Fruit fly (Drosophila melanogaster) whole organism, embryonic: ENCODE measurements around the gene CG43163.

Source experiments
- ATbp ChIP-seq: fragments of 200-800 bp; sonication (Bioruptor generic); optimal IDR thresholded peaks from 2 replicates; lab custom pipeline; 2017; ENCODE audit warnings: missing biosample characterization, mild to moderate bottlenecking, missing genetic modification characterization, missing genetic modification reagents
- Bdp1 ChIP-seq: fragments of 200-800 bp; sonication (Bioruptor generic); optimal IDR thresholded peaks from 3 replicates; lab custom pipeline; 2016; ENCODE audit warnings: missing biosample characterization, missing genetic modification characterization
- C15 ChIP-seq: fragments of 200-800 bp; sonication (Bioruptor generic); IDR thresholded peaks from 3 replicates; pipeline ENCODE4 v1.3.6; 2022; ENCODE audit warnings: missing biosample characterization, missing genetic modification characterization
- CG11085 ChIP-seq: fragments of 200-800 bp; sonication (Bioruptor generic); IDR thresholded peaks from 2 replicates; pipeline ENCODE4 v1.3.6; 2022; ENCODE audit warnings: missing biosample characterization, missing genetic modification characterization
- CG11723 ChIP-seq: fragments of 200-800 bp; sonication (Bioruptor generic); optimal IDR thresholded peaks from 2 replicates; lab custom pipeline; 2017; ENCODE audit warnings: missing biosample characterization, mild to moderate bottlenecking, missing genetic modification characterization
- CG12071 ChIP-seq: fragments of 200-800 bp; sonication (Bioruptor generic); optimal IDR thresholded peaks from 3 replicates; lab custom pipeline; 2018; ENCODE audit warnings: missing biosample characterization, mild to moderate bottlenecking, missing genetic modification characterization
- CG14050 ChIP-seq: fragments of 200-800 bp; sonication (Bioruptor generic); IDR thresholded peaks from 3 replicates; pipeline ENCODE4 v1.3.6; 2022; ENCODE audit warnings: missing biosample characterization, missing genetic modification characterization
- CG14965 ChIP-seq: fragments of 200-800 bp; sonication (Bioruptor generic); optimal IDR thresholded peaks from 2 replicates; lab custom pipeline; 2016; ENCODE audit warnings: missing biosample characterization, missing genetic modification characterization, borderline replicate concordance
- CG15269 ChIP-seq: fragments of 200-800 bp; sonication (Bioruptor generic); optimal IDR thresholded peaks from 2 replicates; lab custom pipeline; 2018; ENCODE audit warnings: missing biosample characterization, mild to moderate bottlenecking, missing genetic modification characterization, moderate library complexity
- CG17568 ChIP-seq: fragments of 200-800 bp; sonication (Bioruptor generic); optimal IDR thresholded peaks from 2 replicates; lab custom pipeline; 2018; ENCODE audit warnings: missing biosample characterization, mild to moderate bottlenecking, missing genetic modification characterization, moderate library complexity
- CG1792 ChIP-seq: fragments of 200-800 bp; sonication (Bioruptor generic); optimal IDR thresholded peaks from 2 replicates; lab custom pipeline; 2016; ENCODE audit warnings: missing biosample characterization, missing genetic modification characterization
- CG1832 ChIP-seq: fragments of 200-800 bp; sonication (Bioruptor generic); optimal IDR thresholded peaks from 2 replicates; lab custom pipeline; 2017; ENCODE audit warnings: missing biosample characterization, mild to moderate bottlenecking, missing genetic modification characterization, inconsistent platforms
- CG31224 ChIP-seq: fragments of 200-800 bp; sonication (Bioruptor generic); IDR thresholded peaks from 2 replicates; pipeline ENCODE4 v1.3.6; 2022; ENCODE audit warnings: missing biosample characterization, missing genetic modification characterization
- CG34376 ChIP-seq: fragments of 200-800 bp; sonication (Bioruptor generic); optimal IDR thresholded peaks from 2 replicates; lab custom pipeline; 2018; ENCODE audit warnings: missing biosample characterization, mild to moderate bottlenecking, missing genetic modification characterization
- CG3838 ChIP-seq: fragments of 200-800 bp; sonication (Bioruptor generic); optimal IDR thresholded peaks from 3 replicates; lab custom pipeline; 2016; ENCODE audit warnings: missing biosample characterization, missing genetic modification characterization
- CG4360 ChIP-seq: fragments of 200-800 bp; sonication (Bioruptor generic); IDR thresholded peaks from 2 replicates; pipeline ENCODE4 v1.3.6; 2022; ENCODE audit warnings: missing biosample characterization, missing genetic modification characterization
- CG4617 ChIP-seq: fragments of 200-800 bp; sonication (Bioruptor generic); optimal IDR thresholded peaks from 3 replicates; lab custom pipeline; 2016; ENCODE audit warnings: missing biosample characterization, missing genetic modification characterization, borderline replicate concordance
- CHES-1-like ChIP-seq: fragments of 200-800 bp; sonication (Bioruptor generic); optimal IDR thresholded peaks from 2 replicates; lab custom pipeline; 2016; ENCODE audit warnings: missing biosample characterization, missing genetic modification characterization
- Drgx ChIP-seq: fragments of 200-800 bp; sonication (Bioruptor generic); IDR thresholded peaks from 2 replicates; pipeline ENCODE4 v1.3.6; 2022; ENCODE audit warnings: missing biosample characterization, missing genetic modification characterization
- HHEX ChIP-seq: fragments of 200-800 bp; sonication (Bioruptor generic); optimal IDR thresholded peaks from 3 replicates; lab custom pipeline; 2017; ENCODE audit warnings: missing biosample characterization, mild to moderate bottlenecking, missing genetic modification characterization, missing genetic modification reagents
- Hr3 ChIP-seq: fragments of 200-800 bp; sonication (Bioruptor generic); optimal IDR thresholded peaks from 3 replicates; lab custom pipeline; 2016; ENCODE audit warnings: missing biosample characterization, missing genetic modification characterization
- Max ChIP-seq: fragments of 200-800 bp; sonication (Bioruptor generic); optimal IDR thresholded peaks from 2 replicates; lab custom pipeline; 2016; ENCODE audit warnings: missing biosample characterization, mild to moderate bottlenecking, missing genetic modification characterization
- Nf-YA ChIP-seq: fragments of 200-800 bp; sonication (Bioruptor generic); IDR thresholded peaks from 2 replicates; pipeline ENCODE4 v1.3.6; 2022; ENCODE audit warnings: missing biosample characterization, missing genetic modification characterization
- Nf-YC ChIP-seq: fragments of 200-800 bp; optimal IDR thresholded peaks from 3 replicates; lab custom pipeline; 2019; ENCODE audit warnings: missing biosample characterization, mild to moderate bottlenecking, missing genetic modification characterization, moderate library complexity
- Sin3A ChIP-seq: fragments of >200 bp; optimal IDR thresholded peaks from 2 replicates; lab custom pipeline; 2018
- Usf ChIP-seq: fragments of 200-800 bp; sonication (Bioruptor generic); optimal IDR thresholded peaks from 2 replicates; lab custom pipeline; 2017; ENCODE audit warnings: missing genotype, missing biosample characterization, missing genetic modification characterization
- ac ChIP-seq: fragments of 200-800 bp; sonication (Bioruptor generic); optimal IDR thresholded peaks from 3 replicates; lab custom pipeline; 2017; ENCODE audit warnings: missing biosample characterization, mild to moderate bottlenecking, missing genetic modification characterization
- ase ChIP-seq: fragments of 200-800 bp; sonication (Bioruptor generic); IDR thresholded peaks from 3 replicates; pipeline ENCODE4 v1.3.6; 2022; ENCODE audit warnings: missing biosample characterization, missing genetic modification characterization
- br ChIP-seq: fragments of >200 bp; optimal IDR thresholded peaks from 2 replicates; lab custom pipeline; 2017
- bsh ChIP-seq, 2 experiments: fragments of 200-800 bp; sonication (Bioruptor generic); optimal IDR thresholded peaks; 2 replicates each; lab custom pipeline; 2017 to 2018; ENCODE audit warnings: mild to moderate bottlenecking in 2 of 2, missing biosample characterization in 2 of 2, missing genetic modification characterization in 2 of 2, moderate library complexity in 1 of 2
- btn ChIP-seq: fragments of 200-800 bp; sonication (Bioruptor generic); optimal IDR thresholded peaks from 2 replicates; lab custom pipeline; 2016; ENCODE audit warnings: missing biosample characterization, missing genetic modification characterization
- cg ChIP-seq: fragments of 200-800 bp; sonication (Bioruptor generic); optimal IDR thresholded peaks from 3 replicates; lab custom pipeline; 2019; ENCODE audit warnings: missing biosample characterization, mild to moderate bottlenecking, missing genetic modification characterization, moderate library complexity
- ci ChIP-seq: fragments of 200-800 bp; sonication (Bioruptor generic); IDR thresholded peaks from 3 replicates; pipeline ENCODE4 v1.3.6; 2022; ENCODE audit warnings: missing biosample characterization, missing genetic modification characterization
- crc ChIP-seq: fragments of 200-800 bp; sonication (Bioruptor generic); optimal IDR thresholded peaks from 2 replicates; lab custom pipeline; 2016; ENCODE audit warnings: missing biosample characterization, missing genetic modification characterization
- emc ChIP-seq: fragments of 200-800 bp; sonication (Bioruptor generic); optimal IDR thresholded peaks from 2 replicates; lab custom pipeline; 2016; ENCODE audit warnings: missing biosample characterization, missing genetic modification characterization
- fd102C ChIP-seq: fragments of 200-800 bp; sonication (Bioruptor generic); optimal IDR thresholded peaks from 2 replicates; lab custom pipeline; 2018; ENCODE audit warnings: missing biosample characterization, mild to moderate bottlenecking, missing genetic modification characterization, moderate library complexity
- fd3F ChIP-seq: fragments of 200-800 bp; sonication (Bioruptor generic); optimal IDR thresholded peaks from 2 replicates; lab custom pipeline; 2018; ENCODE audit warnings: missing biosample characterization, mild to moderate bottlenecking, missing genetic modification characterization, moderate library complexity
- fd64A ChIP-seq: fragments of 200-800 bp; sonication (Bioruptor generic); optimal IDR thresholded peaks from 3 replicates; lab custom pipeline; 2018; ENCODE audit warnings: missing biosample characterization, mild to moderate bottlenecking, missing genetic modification characterization
- gcm ChIP-seq: fragments of 200-800 bp; sonication (Bioruptor generic); optimal IDR thresholded peaks from 2 replicates; lab custom pipeline; 2019; ENCODE audit warnings: missing biosample characterization, mild to moderate bottlenecking, missing genetic modification characterization, moderate library complexity
- knrl ChIP-seq: fragments of 200-800 bp; sonication (Bioruptor generic); IDR thresholded peaks from 3 replicates; pipeline ENCODE4 v1.3.6; 2022; ENCODE audit warnings: missing biosample characterization, missing genetic modification characterization; ENCODE audit not compliant: partially characterized antibody
- oc ChIP-seq: fragments of 200-800 bp; sonication (Bioruptor generic); optimal IDR thresholded peaks from 2 replicates; lab custom pipeline; 2018; ENCODE audit warnings: missing biosample characterization, mild to moderate bottlenecking, missing genetic modification characterization, moderate library complexity
- pan ChIP-seq, 4 experiments: fragments of >200 bp in 3 of 4; fragments of 200-800 bp in 1 of 4; sonication (Bioruptor generic) in 1 of 4; optimal IDR thresholded peaks in 3 of 4; IDR thresholded peaks in 1 of 4; 2 replicates each; pipeline versions ENCODE4 v1.3.6 to Lab custom; 2017 to 2022; ENCODE audit warnings: missing biosample characterization in 2 of 4, missing genetic modification characterization in 2 of 4, mixed read lengths in 1 of 4
- phol ChIP-seq: fragments of 200-800 bp; sonication (Bioruptor generic); optimal IDR thresholded peaks from 3 replicates; lab custom pipeline; 2018; ENCODE audit warnings: missing biosample characterization, mild to moderate bottlenecking, missing genetic modification characterization, moderate library complexity
- pita ChIP-seq: fragments of 200-800 bp; sonication (Bioruptor generic); optimal IDR thresholded peaks from 2 replicates; lab custom pipeline; 2017; ENCODE audit warnings: missing biosample characterization, mild to moderate bottlenecking, missing genetic modification characterization
- pzg ChIP-seq: fragments of 200-800 bp; sonication (Bioruptor generic); optimal IDR thresholded peaks from 3 replicates; lab custom pipeline; 2018; ENCODE audit warnings: missing biosample characterization, mild to moderate bottlenecking, missing genetic modification characterization, moderate library complexity
- sc ChIP-seq, 3 experiments: fragments of >200 bp in 2 of 3; fragments of 200-800 bp in 1 of 3; sonication (Bioruptor generic) in 1 of 3; optimal IDR thresholded peaks; 2 replicates in 2 of 3; 3 replicates in 1 of 3; lab custom pipeline; 2017; ENCODE audit warnings: mild to moderate bottlenecking in 1 of 3, missing biosample characterization in 1 of 3, missing genetic modification characterization in 1 of 3, missing genetic modification reagents in 1 of 3
- slbo ChIP-seq: fragments of 200-800 bp; sonication (Bioruptor generic); IDR thresholded peaks from 2 replicates; pipeline ENCODE4 v1.3.6; 2022; ENCODE audit warnings: missing biosample characterization, missing genetic modification characterization
- stwl ChIP-seq: fragments of 200-800 bp; sonication (Bioruptor generic); optimal IDR thresholded peaks from 3 replicates; lab custom pipeline; 2018; ENCODE audit warnings: missing biosample characterization, mild to moderate bottlenecking, missing genetic modification characterization, moderate library complexity
- trem ChIP-seq: fragments of 200-800 bp; optimal IDR thresholded peaks from 3 replicates; lab custom pipeline; 2019; ENCODE audit warnings: missing biosample characterization, mild to moderate bottlenecking, missing genetic modification characterization, moderate library complexity

CG43163 gene

DNA sequence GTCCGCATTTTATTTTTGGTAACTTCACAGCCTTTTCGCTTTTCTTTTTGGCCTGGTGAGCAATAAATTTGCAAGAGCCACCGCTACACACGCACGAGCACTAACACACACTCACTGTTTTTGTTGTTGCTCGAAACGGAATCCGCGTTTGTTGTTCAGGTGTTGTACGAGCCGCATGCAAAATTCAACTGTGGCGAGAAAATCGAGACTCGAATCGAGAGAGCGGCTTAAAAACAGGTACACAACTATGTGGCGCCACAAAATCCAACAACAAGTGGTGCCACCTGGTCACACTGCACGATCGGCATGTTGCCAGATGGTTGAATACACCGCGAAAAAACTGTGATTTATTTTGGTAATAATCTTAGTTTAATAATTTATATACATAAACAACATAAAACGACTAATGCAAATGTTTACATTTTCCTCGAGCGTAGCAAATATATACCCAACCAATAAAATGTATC, at the start of gene CG43163 (continued):
- TF ChIP-seq Bdp1 (GFP tag; lab: Kevin White, UChicago) (peak; percentile 10), cg (GFP tag; lab: Kevin White, UChicago) (peak; percentile 65), Max (GFP tag; lab: Kevin White, UChicago) (peak; percentile 56), CG11723 (GFP tag; lab: Kevin White, UChicago) (no peak), knrl (GFP tag; lab: Robert Waterston, UW) (peak; percentile 41; the same call in 1 of the 3 replicates), CG34376 (GFP tag; lab: Kevin White, UChicago) (peak; percentile 7), CG4360 (peak; percentile 85), CG1792 (GFP tag; lab: Kevin White, UChicago) (no peak), stwl (peak; percentile 78), pita (GFP tag; lab: Kevin White, UChicago) (no peak), CG14050 (GFP tag; lab: Robert Waterston, UW) (peak; percentile 30; the same call in 1 of the 3 replicates), trem (tag; lab: Kevin White, UChicago) (peak; percentile 79), C15 (GFP tag; lab: Robert Waterston, UW) (no peak), fd64A (GFP tag; lab: Kevin White, UChicago) (no peak), CG12071 (GFP tag; lab: Kevin White, UChicago) (peak; percentile 43), CG15269 (tag; lab: Kevin White, UChicago) (peak; percentile 67), CHES-1-like (GFP tag; lab: Kevin White, UChicago) (peak; percentile 28), fd102C (GFP tag; lab: Kevin White, UChicago) (no peak), CG1832 (no peak), br (lab: Kevin White, UChicago) (no peak), fd3F (GFP tag; lab: Kevin White, UChicago) (no peak), ase (GFP tag; lab: Robert Waterston, UW) (peak; percentile 57; the same call in 2 of the 3 replicates), CG14965 (no peak), crc (no peak), CG31224 (no peak), Hr3 (GFP tag; lab: Kevin White, UChicago) (peak; percentile 66), Usf (GFP tag; lab: Kevin White, UChicago) (no peak), Drgx (GFP tag; lab: Robert Waterston, UW) (peak; percentile 65), phol (tag; lab: Kevin White, UChicago) (peak; percentile 77), ATbp (peak; percentile 34), pan (optimal IDR thresholded peaks at IDR 0.05; lab: Kevin White, UChicago) (no peak), pan (GFP tag; optimal IDR thresholded peaks at IDR 0.05 in 1 of 2, IDR thresholded peaks at IDR 0.05 in 1 of 2) (peak in 1 of 2 experiments; percentile 71), CG3838 (peak; percentile 61), gcm (GFP tag; lab: Kevin White, UChicago) (peak; percentile 66), CG17568 (GFP tag; lab: Kevin White, UChicago) (no peak), ci (GFP tag; lab: Robert Waterston, UW) (peak; percentile 83), Nf-YA (peak; percentile 38; the same call in 1 of the 2 replicates), sc (optimal IDR thresholded peaks at IDR 0.05; lab: Kevin White, UChicago) (no peak), sc (GFP tag; optimal IDR thresholded peaks at IDR 0.05; lab: Kevin White, UChicago) (peak; percentile 20), pzg (GFP tag; lab: Kevin White, UChicago) (peak; percentile 72), Sin3A (lab: Kevin White, UChicago) (no peak), HHEX (GFP tag; lab: Kevin White, UChicago) (peak; percentile 39), CG4617 (GFP tag; lab: Kevin White, UChicago) (peak; percentile 42), ac (no peak), Nf-YC (peak; percentile 38), oc (peak; percentile 73), emc (GFP tag; lab: Kevin White, UChicago) (no peak), btn (GFP tag; lab: Kevin White, UChicago) (no peak), slbo (GFP tag; lab: Robert Waterston, UW) (peak; percentile 80), CG11085 (GFP tag; lab: Robert Waterston, UW) (peak; percentile 37; the same call in 1 of the 2 replicates), bsh (GFP tag; optimal IDR thresholded peaks at IDR 0.05; lab: Kevin White, UChicago) (peak in 1 of 2 experiments; percentile 76)
